Fruit fly (Drosophila melanogaster) whole organism, pupa: Measurements from ENCODE around the gene Gr64e.

ENCODE experiments used
- CG10348 ChIP-seq: fragments of 200-800 bp; sonication (Bioruptor generic); IDR thresholded peaks from 2 replicates; pipeline ENCODE4 v1.3.6; 2022; ENCODE audit warnings: missing biosample characterization, missing genetic modification characterization
- CG12605 ChIP-seq: fragments of 200-800 bp; sonication (Bioruptor generic); IDR thresholded peaks from 2 replicates; pipeline ENCODE4 v1.3.6; 2022; ENCODE audit warnings: missing biosample characterization, missing genetic modification characterization
- CG13204 ChIP-seq: fragments of 200-800 bp; sonication (Bioruptor generic); optimal IDR thresholded peaks from 2 replicates; lab custom pipeline; 2018; ENCODE audit warnings: missing biosample characterization, mild to moderate bottlenecking, missing genetic modification characterization, moderate library complexity
- CG14655 ChIP-seq: fragments of 200-800 bp; sonication (Bioruptor generic); optimal IDR thresholded peaks from 3 replicates; lab custom pipeline; 2017; ENCODE audit warnings: mild to moderate bottlenecking, missing biosample characterization, missing genetic modification reagents, missing genetic modification characterization
- CG15710 ChIP-seq: fragments of 200-800 bp; sonication (Bioruptor generic); optimal IDR thresholded peaks from 2 replicates; lab custom pipeline; 2018; ENCODE audit warnings: missing biosample characterization, mild to moderate bottlenecking, missing genetic modification characterization, moderate library complexity
- CG17806 ChIP-seq: fragments of 200-800 bp; sonication (Bioruptor generic); optimal IDR thresholded peaks from 2 replicates; lab custom pipeline; 2018; ENCODE audit warnings: missing biosample characterization, mild to moderate bottlenecking, missing genetic modification characterization, moderate library complexity
- CG32121 ChIP-seq: fragments of 200-800 bp; sonication (Bioruptor generic); IDR thresholded peaks from 2 replicates; pipeline ENCODE4 v1.3.6; 2022; ENCODE audit warnings: missing biosample characterization, missing genetic modification characterization
- CG34367 ChIP-seq: fragments of 200-800 bp; sonication (Bioruptor generic); optimal IDR thresholded peaks from 2 replicates; lab custom pipeline; 2018; ENCODE audit warnings: missing biosample characterization, mild to moderate bottlenecking, missing genetic modification characterization
- CG4496 ChIP-seq: fragments of 200-800 bp; sonication (Bioruptor generic); IDR thresholded peaks from 3 replicates; pipeline ENCODE4 v1.3.6; 2022; ENCODE audit warnings: missing biosample characterization, missing genetic modification characterization
- CG8159 ChIP-seq: fragments of 200-800 bp; sonication (Bioruptor generic); optimal IDR thresholded peaks from 3 replicates; lab custom pipeline; 2018; ENCODE audit warnings: missing biosample characterization, mild to moderate bottlenecking, missing genetic modification characterization, moderate library complexity
- CG8301 ChIP-seq: fragments of 200-800 bp; sonication (Bioruptor generic); optimal IDR thresholded peaks from 2 replicates; lab custom pipeline; 2018; ENCODE audit warnings: missing biosample characterization, mild to moderate bottlenecking, missing genetic modification characterization
- CG9948 ChIP-seq: fragments of 200-800 bp; sonication (Bioruptor generic); optimal IDR thresholded peaks from 2 replicates; lab custom pipeline; 2018; ENCODE audit warnings: missing biosample characterization, mild to moderate bottlenecking, missing genetic modification characterization, moderate library complexity
- D1 ChIP-seq: fragments of 200-800 bp; sonication (Bioruptor generic); optimal IDR thresholded peaks from 2 replicates; lab custom pipeline; 2018; ENCODE audit warnings: missing biosample characterization, mild to moderate bottlenecking, missing genetic modification characterization, moderate library complexity
- EcR ChIP-seq: fragments of 200-800 bp; sonication (Bioruptor generic); optimal IDR thresholded peaks from 3 replicates; lab custom pipeline; 2019; ENCODE audit warnings: missing biosample characterization, missing genetic modification characterization, mild to moderate bottlenecking, moderate library complexity, missing genetic modification reagents
- Ets98B ChIP-seq: fragments of 200-800 bp; sonication (Bioruptor generic); IDR thresholded peaks from 2 replicates; pipeline ENCODE4 v1.3.6; 2022; ENCODE audit warnings: missing biosample characterization, missing genetic modification characterization
- Pif1A ChIP-seq: fragments of 200-800 bp; sonication (Bioruptor generic); optimal IDR thresholded peaks from 3 replicates; lab custom pipeline; 2016; ENCODE audit warnings: missing biosample characterization, missing genetic modification characterization
- Pif1B ChIP-seq: fragments of 200-800 bp; sonication (Bioruptor generic); optimal IDR thresholded peaks from 3 replicates; lab custom pipeline; 2016; ENCODE audit warnings: missing biosample characterization, missing genetic modification characterization
- Snoo ChIP-seq: fragments of 200-800 bp; sonication (Bioruptor generic); optimal IDR thresholded peaks from 3 replicates; lab custom pipeline; 2017; ENCODE audit warnings: missing biosample characterization, mild to moderate bottlenecking, missing genetic modification characterization, inconsistent platforms
- fd96Ca ChIP-seq: fragments of 200-800 bp; sonication (Bioruptor generic); IDR thresholded peaks from 3 replicates; pipeline ENCODE4 v1.3.6; 2022; ENCODE audit warnings: missing biosample characterization, missing genetic modification characterization
- gl ChIP-seq: fragments of 200-800 bp; sonication (Bioruptor generic); optimal IDR thresholded peaks from 2 replicates; lab custom pipeline; 2018; ENCODE audit warnings: missing biosample characterization, mild to moderate bottlenecking, missing genetic modification characterization
- rn ChIP-seq: fragments of 200-800 bp; sonication (Bioruptor generic); IDR thresholded peaks from 2 replicates; pipeline ENCODE4 v1.3.6; 2022; ENCODE audit warnings: missing biosample characterization, missing genetic modification characterization

Gene Gr64e

dm6 chr3L:4070996-4071379, 39.0 kb downstream of the Gr64e start:
- TF ChIP-seq CG9948 (tag; lab: Kevin White, UChicago) (peak; percentile 91), Snoo (tag; lab: Kevin White, UChicago) (no peak), CG32121 (GFP tag; lab: Robert Waterston, UW) (peak; percentile 85), Pif1B (GFP tag; lab: Kevin White, UChicago) (peak; percentile 77), CG4496 (GFP tag; lab: Robert Waterston, UW) (peak; percentile 97), Pif1A (GFP tag; lab: Kevin White, UChicago) (peak; percentile 70), rn (GFP tag; lab: Robert Waterston, UW) (peak; percentile 92), CG15710 (peak; percentile 84), CG34367 (tag; lab: Kevin White, UChicago) (peak; percentile 94), CG13204 (GFP tag; lab: Kevin White, UChicago) (no peak), gl (peak; percentile 91), Ets98B (peak; percentile 94), CG12605 (GFP tag; lab: Robert Waterston, UW) (peak; percentile 92), D1 (peak; percentile 34), fd96Ca (GFP tag; lab: Robert Waterston, UW) (peak; percentile 92), CG10348 (GFP tag; lab: Robert Waterston, UW) (peak; percentile 77), CG8159 (peak; percentile 91), CG8301 (tag; lab: Kevin White, UChicago) (peak; percentile 89), CG14655 (GFP tag; lab: Kevin White, UChicago) (peak; percentile 83), CG17806 (tag; lab: Kevin White, UChicago) (peak; percentile 97), EcR (no peak)

dm6 chr3L:4071561-4072049, 39.7 kb downstream of the Gr64e start, which contains the start of gene wit:
Gene wit (minus strand): TSS chr3L:4071717.
- TF ChIP-seq D1 (no peak), CG8301 (tag; lab: Kevin White, UChicago) (no peak), Pif1A (GFP tag; lab: Kevin White, UChicago) (peak; percentile 75), rn (GFP tag; lab: Robert Waterston, UW) (no peak), CG14655 (GFP tag; lab: Kevin White, UChicago) (no peak), CG34367 (tag; lab: Kevin White, UChicago) (peak; percentile 23), Ets98B (peak; percentile 80; the same call in 1 of the 2 replicates), CG12605 (GFP tag; lab: Robert Waterston, UW) (peak; percentile 97), EcR (no peak), Snoo (tag; lab: Kevin White, UChicago) (peak; percentile 36), Pif1B (GFP tag; lab: Kevin White, UChicago) (peak; percentile 86), CG4496 (GFP tag; lab: Robert Waterston, UW) (no peak; the same call in none of the 3 replicates), gl (peak; percentile 11), fd96Ca (GFP tag; lab: Robert Waterston, UW) (peak; percentile 67; the same call in 2 of the 3 replicates), CG9948 (tag; lab: Kevin White, UChicago) (no peak), CG13204 (GFP tag; lab: Kevin White, UChicago) (peak; percentile 61), CG17806 (tag; lab: Kevin White, UChicago) (peak; percentile 12), CG10348 (GFP tag; lab: Robert Waterston, UW) (no peak), CG15710 (no peak), CG8159 (no peak), CG32121 (GFP tag; lab: Robert Waterston, UW) (peak; percentile 73)

dm6 chr3L:4072717-4073116, 40.8 kb downstream of the Gr64e start:
- TF ChIP-seq CG14655 (GFP tag; lab: Kevin White, UChicago) (no peak), CG8301 (tag; lab: Kevin White, UChicago) (no peak)

dm6 chr3L:4073755-4074154, 41.8 kb downstream of the Gr64e start, which contains the start of gene Faa:
Gene Faa (minus strand): TSS chr3L:4073954.
- TF ChIP-seq Snoo (tag; lab: Kevin White, UChicago) (no peak), CG17806 (tag; lab: Kevin White, UChicago) (no peak), CG15710 (no peak)
- TF ChIP-seq, all 21 proteins: peak for 0

- TF ChIP-seq CG4496 (GFP tag; lab: Robert Waterston, UW) (no peak), CG13204 (GFP tag; lab: Kevin White, UChicago) (no peak)
These were observed 45.0 kb downstream of the Gr64e start for dm6 chr3L:4076907-4077306.

dm6 chr3L:4080278-4080677, 48.3 kb downstream of the Gr64e start:
- no peak for TF ChIP-seq CG8159
- TF ChIP-seq CG8301 (tag; lab: Kevin White, UChicago) = no peak
- no peak for TF ChIP-seq rn (GFP tag; lab: Robert Waterston, UW)
- no peak for TF ChIP-seq CG10348 (GFP tag; lab: Robert Waterston, UW)
- TF ChIP-seq CG9948 (tag; lab: Kevin White, UChicago) = no peak
- no peak for TF ChIP-seq Snoo (tag; lab: Kevin White, UChicago)
- no peak for TF ChIP-seq Pif1B (GFP tag; lab: Kevin White, UChicago)
- no peak for TF ChIP-seq gl
- no peak for TF ChIP-seq CG13204 (GFP tag; lab: Kevin White, UChicago)
- no peak for TF ChIP-seq EcR
- no peak for TF ChIP-seq CG4496 (GFP tag; lab: Robert Waterston, UW)
- no peak for TF ChIP-seq CG34367 (tag; lab: Kevin White, UChicago)
- no peak for TF ChIP-seq Pif1A (GFP tag; lab: Kevin White, UChicago)
- TF ChIP-seq fd96Ca (GFP tag; lab: Robert Waterston, UW) = no peak
- no peak for TF ChIP-seq Ets98B
- TF ChIP-seq, all 21 proteins: peak for 0
